Worm (Caenorhabditis elegans) whole organism, mixed stage, embryonic: ENCODE results near the gene ttbk-4.

Source experiments
- elt-1 ChIP-seq: sonication (generic microtip); optimal IDR thresholded peaks from 2 replicates; lab custom pipeline; 2017; ENCODE audit warnings: missing genetic modification characterization, mild to moderate bottlenecking, missing compliant biosample characterization, antibody characterized with exemption, moderate library complexity, borderline replicate concordance; ENCODE audit not compliant: insufficient read depth
- elt-3 ChIP-seq: fragments of 150-350 bp; optimal IDR thresholded peaks from 2 replicates; lab custom pipeline; 2014; ENCODE audit warnings: missing biosample characterization, missing genetic modification characterization
- ham-2 ChIP-seq: fragments of 200-800 bp; sonication (Bioruptor generic); optimal IDR thresholded peaks from 2 replicates; lab custom pipeline; 2018; ENCODE audit warnings: mild to moderate bottlenecking, missing genetic modification characterization, missing compliant biosample characterization
- lsy-2 ChIP-seq: fragments of 150-350 bp; optimal IDR thresholded peaks from 2 replicates; lab custom pipeline; 2014; ENCODE audit warnings: missing biosample characterization, missing genetic modification characterization
- nhr-28 ChIP-seq: fragments of 150-350 bp; optimal IDR thresholded peaks from 2 replicates; lab custom pipeline; 2014; ENCODE audit warnings: missing biosample characterization, missing genetic modification characterization
- pha-4 ChIP-seq: fragments of 150-350 bp; optimal IDR thresholded peaks from 2 replicates; lab custom pipeline; 2018; ENCODE audit warnings: missing biosample characterization, missing genetic modification reagents, missing genetic modification characterization
- snpc-4 ChIP-seq: fragments of 150-350 bp; optimal IDR thresholded peaks from 2 replicates; lab custom pipeline; 2014; ENCODE audit warnings: missing biosample characterization, missing genetic modification characterization
- unc-39 ChIP-seq: fragments of 150-350 bp; optimal IDR thresholded peaks from 2 replicates; lab custom pipeline; 2014; ENCODE audit warnings: missing biosample characterization, missing genetic modification characterization
- unc-62 ChIP-seq: fragments of 150-350 bp; optimal IDR thresholded peaks from 2 replicates; lab custom pipeline; 2014; ENCODE audit warnings: missing biosample characterization, missing genetic modification reagents, missing genetic modification characterization

DNA sequence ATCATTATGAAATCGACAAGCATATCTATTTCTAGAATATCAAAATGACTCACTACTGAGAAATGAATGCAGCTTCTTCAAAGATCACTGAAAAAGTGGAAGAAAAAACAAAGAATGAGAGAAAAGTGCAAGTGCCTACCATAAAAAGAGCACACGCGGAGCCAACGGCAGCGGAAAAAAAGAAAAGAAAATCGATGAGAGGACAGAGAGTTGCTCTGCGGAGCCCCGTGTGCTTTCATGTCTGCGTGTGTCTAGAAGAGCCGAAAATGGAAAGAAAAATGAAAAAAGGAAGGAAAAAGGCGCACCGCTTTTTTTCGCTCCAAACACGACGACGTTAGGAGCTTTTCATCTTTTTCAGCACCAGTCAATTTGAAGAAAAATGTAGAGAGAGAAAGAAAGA, 12.2 kb downstream of the ttbk-4 start, which contains the start of gene ipla-7:
- TF ChIP-seq pha-4 (tag; lab: Kevin White, UChicago): no peak
- no peak for TF ChIP-seq lsy-2 (tag; lab: Kevin White, UChicago)
- TF ChIP-seq elt-3 (tag; lab: Kevin White, UChicago): no peak
- no peak for TF ChIP-seq unc-62 (GFP tag; lab: Kevin White, UChicago)
- no peak for TF ChIP-seq nhr-28 (tag; lab: Kevin White, UChicago)
- no peak for TF ChIP-seq ham-2 (GFP tag; lab: Kevin White, UChicago)
- no peak for TF ChIP-seq snpc-4 (tag; lab: Kevin White, UChicago)
- no peak for TF ChIP-seq elt-1 (tag; lab: Kevin White, UChicago)
- no peak for TF ChIP-seq unc-39
